Fruit fly (Drosophila melanogaster) whole organism, embryonic: ENCODE measurements around the gene CG14194.
A peak's percentile ranks its signal among the peaks of the same experiment; 100 is the strongest.

Source experiments
- B-H1 ChIP-seq: fragments of 200-800 bp; sonication (Bioruptor generic); IDR thresholded peaks from 3 replicates; pipeline ENCODE4 v1.3.6; 2022; ENCODE audit warnings: missing biosample characterization, missing genetic modification characterization
- B-H2 ChIP-seq: fragments of 200-800 bp; sonication (Bioruptor generic); optimal IDR thresholded peaks from 2 replicates; lab custom pipeline; 2018; ENCODE audit warnings: missing biosample characterization, mild to moderate bottlenecking, missing genetic modification characterization
- Blimp-1 ChIP-seq: fragments of 200-800 bp; sonication (Bioruptor generic); optimal IDR thresholded peaks from 3 replicates; lab custom pipeline; 2018; ENCODE audit warnings: missing biosample characterization, missing genetic modification characterization, mild to moderate bottlenecking, moderate library complexity, missing genetic modification reagents
- CG1024 ChIP-seq: fragments of 200-800 bp; sonication (Bioruptor generic); IDR thresholded peaks from 2 replicates; pipeline ENCODE4 v1.3.6; 2022; ENCODE audit warnings: missing biosample characterization, missing genetic modification characterization
- CG10979 ChIP-seq: fragments of 200-800 bp; sonication (Bioruptor generic); optimal IDR thresholded peaks from 2 replicates; lab custom pipeline; 2018; ENCODE audit warnings: missing biosample characterization, mild to moderate bottlenecking, missing genetic modification characterization, moderate library complexity
- CG12219 ChIP-seq: fragments of 200-800 bp; sonication (Bioruptor generic); optimal IDR thresholded peaks from 3 replicates; lab custom pipeline; 2018; ENCODE audit warnings: missing biosample characterization, mild to moderate bottlenecking, missing genetic modification characterization
- CG13775 ChIP-seq: fragments of 200-800 bp; sonication (Bioruptor generic); optimal IDR thresholded peaks from 3 replicates; lab custom pipeline; 2017; ENCODE audit warnings: missing biosample characterization, mild to moderate bottlenecking, missing genetic modification characterization
- CG14014 ChIP-seq: fragments of 200-800 bp; sonication (Bioruptor generic); IDR thresholded peaks from 2 replicates; pipeline ENCODE4 v1.3.6; 2022; ENCODE audit warnings: missing biosample characterization, missing genetic modification characterization
- CG1602 ChIP-seq: fragments of 200-800 bp; sonication (Bioruptor generic); optimal IDR thresholded peaks from 3 replicates; lab custom pipeline; 2016; ENCODE audit warnings: missing biosample characterization, missing genetic modification characterization
- CG18011 ChIP-seq: fragments of 200-800 bp; sonication (Bioruptor generic); optimal IDR thresholded peaks from 2 replicates; lab custom pipeline; 2017; ENCODE audit warnings: missing biosample characterization, missing genetic modification characterization, mild to moderate bottlenecking, moderate library complexity, missing genotype
- CG1832 ChIP-seq: fragments of 200-800 bp; sonication (Bioruptor generic); optimal IDR thresholded peaks from 2 replicates; lab custom pipeline; 2017; ENCODE audit warnings: missing biosample characterization, mild to moderate bottlenecking, missing genetic modification characterization, inconsistent platforms
- CG2116 ChIP-seq: fragments of 200-800 bp; sonication (Bioruptor generic); optimal IDR thresholded peaks from 3 replicates; lab custom pipeline; 2018; ENCODE audit warnings: missing biosample characterization, mild to moderate bottlenecking, missing genetic modification characterization
- CG3726 ChIP-seq: fragments of 200-800 bp; sonication (Bioruptor generic); IDR thresholded peaks from 3 replicates; pipeline ENCODE4, ENCODE4 v1.3.6; 2022; ENCODE audit warnings: missing biosample characterization, missing genetic modification characterization
- CG4328 ChIP-seq: fragments of 200-800 bp; sonication (Bioruptor generic); optimal IDR thresholded peaks from 3 replicates; lab custom pipeline; 2017; ENCODE audit warnings: missing biosample characterization, missing genetic modification reagents, missing genetic modification characterization
- CG4424 ChIP-seq: fragments of 200-800 bp; sonication (Bioruptor generic); optimal IDR thresholded peaks from 3 replicates; lab custom pipeline; 2016; ENCODE audit warnings: missing biosample characterization, missing genetic modification characterization
- CG8089 ChIP-seq: fragments of 200-800 bp; sonication (Bioruptor generic); optimal IDR thresholded peaks from 3 replicates; lab custom pipeline; 2016; ENCODE audit warnings: missing biosample characterization, missing genetic modification characterization
- D ChIP-seq, 2 experiments: fragments of 200-800 bp in 1 of 2; fragments of >200 bp in 1 of 2; sonication (Bioruptor generic) in 1 of 2; optimal IDR thresholded peaks; 2 replicates in 1 of 2; 3 replicates in 1 of 2; lab custom pipeline; 2017; ENCODE audit warnings: mild to moderate bottlenecking in 1 of 2, missing biosample characterization in 1 of 2, missing genetic modification characterization in 1 of 2, missing genetic modification reagents in 1 of 2
- ERR ChIP-seq: fragments of 200-800 bp; sonication (Bioruptor generic); optimal IDR thresholded peaks from 2 replicates; lab custom pipeline; 2016; ENCODE audit warnings: missing biosample characterization, missing genetic modification characterization
- Gug ChIP-seq: fragments of 200-800 bp; sonication (Bioruptor generic); IDR thresholded peaks from 4 replicates; pipeline ENCODE4 v1.3.6; 2022; ENCODE audit warnings: missing biosample characterization, missing genetic modification characterization
- Hmx ChIP-seq: fragments of 200-800 bp; sonication (Bioruptor generic); optimal IDR thresholded peaks from 2 replicates; lab custom pipeline; 2016; ENCODE audit warnings: missing biosample characterization, missing genetic modification characterization
- Kr ChIP-seq: fragments of 200-800 bp; sonication (Bioruptor generic); optimal IDR thresholded peaks from 2 replicates; lab custom pipeline; 2017; ENCODE audit warnings: missing biosample characterization, mild to moderate bottlenecking, missing genetic modification characterization
- MTF-1 ChIP-seq: fragments of 200-800 bp; sonication (Bioruptor generic); optimal IDR thresholded peaks from 2 replicates; lab custom pipeline; 2018; ENCODE audit warnings: missing biosample characterization, mild to moderate bottlenecking, missing genetic modification characterization, borderline replicate concordance
- NC2β ChIP-seq: fragments of 200-800 bp; sonication (Bioruptor generic); optimal IDR thresholded peaks from 2 replicates; lab custom pipeline; 2016; ENCODE audit warnings: missing biosample characterization, missing genetic modification characterization
- NFAT ChIP-seq: fragments of 200-800 bp; sonication (Bioruptor generic); IDR thresholded peaks from 2 replicates; pipeline ENCODE4 v1.3.6; 2022; ENCODE audit warnings: missing biosample characterization, missing genetic modification characterization
- Ravus ChIP-seq: fragments of 200-800 bp; sonication (Bioruptor generic); IDR thresholded peaks from 2 replicates; pipeline ENCODE4 v1.3.6; 2022; ENCODE audit warnings: missing biosample characterization, missing genetic modification characterization
- Six4 ChIP-seq: fragments of 200-800 bp; sonication (Bioruptor generic); optimal IDR thresholded peaks from 2 replicates; lab custom pipeline; 2016; ENCODE audit warnings: missing biosample characterization, missing genetic modification characterization
- Sox100B ChIP-seq: fragments of 200-800 bp; sonication (Bioruptor generic); optimal IDR thresholded peaks from 3 replicates; lab custom pipeline; 2018; ENCODE audit warnings: missing biosample characterization, mild to moderate bottlenecking, missing genetic modification characterization
- Taf1 ChIP-seq: fragments of 200-800 bp; sonication (Bioruptor generic); IDR thresholded peaks from 2 replicates; pipeline ENCODE4 v1.3.6; 2022; ENCODE audit warnings: missing biosample characterization, missing genetic modification characterization
- ato ChIP-seq: fragments of 200-800 bp; sonication (Bioruptor generic); IDR thresholded peaks from 2 replicates; pipeline ENCODE4 v1.3.6; 2022; ENCODE audit warnings: missing biosample characterization, missing genetic modification characterization; ENCODE audit not compliant: partially characterized antibody
- chif ChIP-seq, 2 experiments: fragments of 200-800 bp; sonication (Bioruptor generic); optimal IDR thresholded peaks; 3 replicates each; lab custom pipeline; 2016; ENCODE audit warnings: missing biosample characterization in 2 of 2, missing genetic modification characterization in 2 of 2
- chn ChIP-seq: fragments of 200-800 bp; sonication (Bioruptor generic); optimal IDR thresholded peaks from 2 replicates; lab custom pipeline; 2016; ENCODE audit warnings: missing biosample characterization, missing genetic modification characterization
- eyg ChIP-seq: fragments of 200-800 bp; sonication (Bioruptor generic); optimal IDR thresholded peaks from 3 replicates; lab custom pipeline; 2016; ENCODE audit warnings: missing biosample characterization, missing genetic modification characterization
- fd3F ChIP-seq: fragments of 200-800 bp; sonication (Bioruptor generic); optimal IDR thresholded peaks from 2 replicates; lab custom pipeline; 2018; ENCODE audit warnings: missing biosample characterization, mild to moderate bottlenecking, missing genetic modification characterization, moderate library complexity
- gcm ChIP-seq: fragments of 200-800 bp; sonication (Bioruptor generic); optimal IDR thresholded peaks from 2 replicates; lab custom pipeline; 2019; ENCODE audit warnings: missing biosample characterization, mild to moderate bottlenecking, missing genetic modification characterization, moderate library complexity
- hkb ChIP-seq, 2 experiments: fragments of 200-800 bp in 1 of 2; fragments of >200 bp in 1 of 2; sonication (Bioruptor generic) in 1 of 2; IDR thresholded peaks in 1 of 2; optimal IDR thresholded peaks in 1 of 2; 2 replicates each; pipeline versions ENCODE4 v1.3.6 to Lab custom; 2017 to 2022; ENCODE audit warnings: missing biosample characterization in 1 of 2, missing genetic modification characterization in 1 of 2
- jing ChIP-seq: fragments of 200-800 bp; sonication (Bioruptor generic); optimal IDR thresholded peaks from 2 replicates; lab custom pipeline; 2018; ENCODE audit warnings: missing biosample characterization, mild to moderate bottlenecking, missing genetic modification characterization
- jumu ChIP-seq: fragments of 200-800 bp; sonication (Bioruptor generic); optimal IDR thresholded peaks from 3 replicates; lab custom pipeline; 2016; ENCODE audit warnings: missing biosample characterization, missing genetic modification characterization
- lola ChIP-seq, 3 experiments: fragments of >200 bp in 2 of 3; fragments of 200-800 bp in 1 of 3; sonication (Bioruptor generic) in 1 of 3; optimal IDR thresholded peaks; 2 replicates each; lab custom pipeline; 2017 to 2019; ENCODE audit warnings: missing biosample characterization in 3 of 3, missing genetic modification characterization in 3 of 3, mild to moderate bottlenecking in 1 of 3, moderate library complexity in 1 of 3
- peb ChIP-seq: fragments of 200-800 bp; sonication (Bioruptor generic); IDR thresholded peaks from 2 replicates; pipeline ENCODE4 v1.3.6; 2022; ENCODE audit warnings: missing biosample characterization, missing genetic modification characterization
- ro ChIP-seq: fragments of 200-800 bp; sonication (Bioruptor generic); IDR thresholded peaks from 2 replicates; pipeline ENCODE4 v1.3.6; 2022; ENCODE audit warnings: missing biosample characterization, missing genetic modification characterization
- scrt ChIP-seq: fragments of 200-800 bp; sonication (Bioruptor generic); optimal IDR thresholded peaks from 2 replicates; lab custom pipeline; 2018; ENCODE audit warnings: missing biosample characterization, mild to moderate bottlenecking, missing genetic modification characterization, moderate library complexity
- so ChIP-seq: fragments of 200-800 bp; sonication (Bioruptor generic); IDR thresholded peaks from 3 replicates; pipeline ENCODE4 v1.3.6; 2022; ENCODE audit warnings: missing biosample characterization, missing genetic modification characterization
- sr ChIP-seq: fragments of 200-800 bp; sonication (Bioruptor generic); IDR thresholded peaks from 3 replicates; pipeline ENCODE4 v1.3.6; 2022; ENCODE audit warnings: missing biosample characterization, missing genetic modification characterization
- stwl ChIP-seq: fragments of 200-800 bp; sonication (Bioruptor generic); optimal IDR thresholded peaks from 3 replicates; lab custom pipeline; 2018; ENCODE audit warnings: missing biosample characterization, mild to moderate bottlenecking, missing genetic modification characterization, moderate library complexity
- tap ChIP-seq: fragments of 200-800 bp; optimal IDR thresholded peaks from 3 replicates; lab custom pipeline; 2019; ENCODE audit warnings: missing biosample characterization, mild to moderate bottlenecking, missing genetic modification characterization, moderate library complexity
- tin ChIP-seq: fragments of 200-800 bp; sonication (Bioruptor generic); optimal IDR thresholded peaks from 3 replicates; lab custom pipeline; 2016; ENCODE audit warnings: missing biosample characterization, missing genetic modification characterization
- tna ChIP-seq: fragments of 200-800 bp; sonication (Bioruptor generic); IDR thresholded peaks from 2 replicates; pipeline ENCODE4 v1.3.6; 2022; ENCODE audit warnings: missing biosample characterization, missing genetic modification characterization; ENCODE audit not compliant: partially characterized antibody
- ttk ChIP-seq: fragments of 200-800 bp; sonication (Bioruptor generic); IDR thresholded peaks from 2 replicates; pipeline ENCODE4 v2.1.2; 2022; ENCODE audit warnings: missing biosample characterization, missing genetic modification characterization
- zfh2 ChIP-seq: fragments of 200-800 bp; sonication (Bioruptor generic); optimal IDR thresholded peaks from 2 replicates; lab custom pipeline; 2016; ENCODE audit warnings: missing biosample characterization, missing genetic modification characterization

The CG14194 gene

dm6 chrX:19165144-19166011 lies 28.0 kb upstream of the CG14194 start (continued):
- TF ChIP-seq chif (GFP tag; optimal IDR thresholded peaks at IDR 0.05; lab: Kevin White, UChicago) (no peak), tin (GFP tag; lab: Kevin White, UChicago) (no peak), CG18011 (GFP tag; lab: Kevin White, UChicago) (no peak), tna (GFP tag; lab: Robert Waterston, UW) (no peak), CG14014 (no peak), Six4 (no peak), CG2116 (GFP tag; lab: Kevin White, UChicago) (no peak), B-H1 (GFP tag; lab: Robert Waterston, UW) (no peak), Gug (no peak), jumu (GFP tag; lab: Kevin White, UChicago) (no peak), CG3726 (GFP tag; lab: Robert Waterston, UW) (no peak), CG13775 (GFP tag; lab: Kevin White, UChicago) (no peak), MTF-1 (GFP tag; lab: Kevin White, UChicago) (no peak), Taf1 (GFP tag; lab: Robert Waterston, UW) (no peak), so (GFP tag; lab: Robert Waterston, UW) (no peak), NFAT (no peak), CG4328 (GFP tag; lab: Kevin White, UChicago) (no peak), peb (GFP tag; lab: Robert Waterston, UW) (no peak), stwl (tag; lab: Kevin White, UChicago) (no peak), CG4424 (GFP tag; lab: Kevin White, UChicago) (no peak), tap (no peak), chn (no peak), Kr (GFP tag; lab: Kevin White, UChicago) (no peak), D (optimal IDR thresholded peaks at IDR 0.05; lab: Kevin White, UChicago) (no peak), D (GFP tag; optimal IDR thresholded peaks at IDR 0.05; lab: Kevin White, UChicago) (no peak), CG8089 (GFP tag; lab: Kevin White, UChicago) (no peak), NC2β (no peak), Hmx (GFP tag; lab: Kevin White, UChicago) (no peak), CG1832 (GFP tag; lab: Kevin White, UChicago) (no peak), Ravus (GFP tag; lab: Robert Waterston, UW) (no peak; the same call in 1 of the 2 replicates), Blimp-1 (GFP tag; lab: Kevin White, UChicago) (no peak), zfh2 (GFP tag; lab: Kevin White, UChicago) (peak; percentile 17), CG1602 (no peak), jing (GFP tag; lab: Kevin White, UChicago) (no peak), eyg (no peak), ro (GFP tag; lab: Robert Waterston, UW) (no peak), ttk (GFP tag; lab: Robert Waterston, UW) (no peak), CG12219 (GFP tag; lab: Kevin White, UChicago) (no peak), sr (GFP tag; lab: Robert Waterston, UW) (no peak), ERR (GFP tag; lab: Kevin White, UChicago) (no peak), CG10979 (tag; lab: Kevin White, UChicago) (no peak), CG1024 (GFP tag; lab: Robert Waterston, UW) (no peak), lola (GFP tag; optimal IDR thresholded peaks at IDR 0.05; lab: Kevin White, UChicago) (no peak), hkb (optimal IDR thresholded peaks at IDR 0.05; lab: Kevin White, UChicago) (no peak), hkb (GFP tag; IDR thresholded peaks at IDR 0.05; lab: Robert Waterston, UW) (no peak), B-H2 (GFP tag; lab: Kevin White, UChicago) (no peak), gcm (GFP tag; lab: Kevin White, UChicago) (no peak), ato (GFP tag; lab: Robert Waterston, UW) (no peak), scrt (GFP tag; lab: Kevin White, UChicago) (no peak), fd3F (no peak), Sox100B (GFP tag; lab: Kevin White, UChicago) (peak; percentile 32)
